Fruit fly (Drosophila melanogaster) whole organism, embryonic: Measurements from ENCODE around the gene CG10470.

Experiments used
- BtbVII ChIP-seq: fragments of 200-800 bp; sonication (Bioruptor generic); optimal IDR thresholded peaks from 3 replicates; lab custom pipeline; 2017; ENCODE audit warnings: missing biosample characterization, mild to moderate bottlenecking, missing genetic modification characterization
- CG10565 ChIP-seq: fragments of 200-800 bp; sonication (Bioruptor generic); optimal IDR thresholded peaks from 3 replicates; lab custom pipeline; 2016; ENCODE audit warnings: missing biosample characterization, mild to moderate bottlenecking, missing genetic modification characterization
- CG10654 ChIP-seq: fragments of 200-800 bp; sonication (Bioruptor generic); optimal IDR thresholded peaks from 2 replicates; lab custom pipeline; 2016; ENCODE audit warnings: missing biosample characterization, missing genetic modification characterization
- CG12071 ChIP-seq: fragments of 200-800 bp; sonication (Bioruptor generic); optimal IDR thresholded peaks from 3 replicates; lab custom pipeline; 2018; ENCODE audit warnings: missing biosample characterization, mild to moderate bottlenecking, missing genetic modification characterization
- CG12659 ChIP-seq: fragments of 200-800 bp; sonication (Bioruptor generic); optimal IDR thresholded peaks from 3 replicates; lab custom pipeline; 2017; ENCODE audit warnings: mild to moderate bottlenecking, missing biosample characterization, missing genetic modification reagents, missing genetic modification characterization
- CG13123 ChIP-seq: fragments of 200-800 bp; sonication (Bioruptor generic); optimal IDR thresholded peaks from 2 replicates; lab custom pipeline; 2016; ENCODE audit warnings: missing biosample characterization, missing genetic modification characterization
- CG15011 ChIP-seq: fragments of 200-800 bp; sonication (Bioruptor generic); optimal IDR thresholded peaks from 3 replicates; lab custom pipeline; 2018; ENCODE audit warnings: missing biosample characterization, mild to moderate bottlenecking, missing genetic modification characterization
- CG15514 ChIP-seq: fragments of 200-800 bp; sonication (Bioruptor generic); optimal IDR thresholded peaks from 3 replicates; lab custom pipeline; 2017; ENCODE audit warnings: missing biosample characterization, missing genetic modification characterization, mild to moderate bottlenecking, moderate library complexity, missing genetic modification reagents
- CG15601 ChIP-seq: fragments of 200-800 bp; sonication (Bioruptor generic); optimal IDR thresholded peaks from 3 replicates; lab custom pipeline; 2019; ENCODE audit warnings: missing biosample characterization, mild to moderate bottlenecking, missing genetic modification characterization, moderate library complexity
- CG1603 ChIP-seq: fragments of 200-800 bp; sonication (Bioruptor generic); optimal IDR thresholded peaks from 2 replicates; lab custom pipeline; 2019; ENCODE audit warnings: missing biosample characterization, mild to moderate bottlenecking, missing genetic modification characterization, moderate library complexity
- CG16863 ChIP-seq: fragments of 200-800 bp; sonication (Bioruptor generic); optimal IDR thresholded peaks from 3 replicates; lab custom pipeline; 2016; ENCODE audit warnings: missing biosample characterization, missing genetic modification characterization
- CG17186 ChIP-seq: fragments of 200-800 bp; sonication (Bioruptor generic); optimal IDR thresholded peaks from 3 replicates; lab custom pipeline; 2017; ENCODE audit warnings: missing biosample characterization, missing genetic modification reagents, missing genetic modification characterization
- CG17328 ChIP-seq: fragments of 200-800 bp; sonication (Bioruptor generic); IDR thresholded peaks from 2 replicates; pipeline ENCODE4 v1.3.6; 2022; ENCODE audit warnings: missing biosample characterization, missing genetic modification characterization
- CG17361 ChIP-seq: fragments of 200-800 bp; sonication (Bioruptor generic); IDR thresholded peaks from 3 replicates; pipeline ENCODE4 v1.3.6; 2022; ENCODE audit warnings: missing biosample characterization, missing genetic modification characterization
- CG17385 ChIP-seq: fragments of 200-800 bp; sonication (Bioruptor generic); optimal IDR thresholded peaks from 3 replicates; lab custom pipeline; 2018; ENCODE audit warnings: missing biosample characterization, mild to moderate bottlenecking, missing genetic modification characterization
- CG17568 ChIP-seq: fragments of 200-800 bp; sonication (Bioruptor generic); optimal IDR thresholded peaks from 2 replicates; lab custom pipeline; 2018; ENCODE audit warnings: missing biosample characterization, mild to moderate bottlenecking, missing genetic modification characterization, moderate library complexity
- CG1792 ChIP-seq: fragments of 200-800 bp; sonication (Bioruptor generic); optimal IDR thresholded peaks from 2 replicates; lab custom pipeline; 2016; ENCODE audit warnings: missing biosample characterization, missing genetic modification characterization
- CG2889 ChIP-seq: fragments of 200-800 bp; sonication (Bioruptor generic); IDR thresholded peaks from 3 replicates; pipeline ENCODE4 v1.3.6; 2022; ENCODE audit warnings: missing biosample characterization, missing genetic modification characterization
- CG6254 ChIP-seq: fragments of 200-800 bp; sonication (Bioruptor generic); optimal IDR thresholded peaks from 3 replicates; lab custom pipeline; 2017; ENCODE audit warnings: mild to moderate bottlenecking, missing biosample characterization, missing genetic modification reagents, missing genetic modification characterization
- CG6683 ChIP-seq: fragments of 200-800 bp; sonication (Bioruptor generic); optimal IDR thresholded peaks from 2 replicates; lab custom pipeline; 2017; ENCODE audit warnings: missing biosample characterization, mild to moderate bottlenecking, missing genetic modification characterization, missing genetic modification reagents
- CG6854 ChIP-seq: fragments of 200-800 bp; sonication (Bioruptor generic); optimal IDR thresholded peaks from 3 replicates; lab custom pipeline; 2017; ENCODE audit warnings: missing biosample characterization, mild to moderate bottlenecking, missing genetic modification characterization
- CG7271 ChIP-seq: fragments of 200-800 bp; sonication (Bioruptor generic); optimal IDR thresholded peaks from 2 replicates; lab custom pipeline; 2018; ENCODE audit warnings: missing biosample characterization, mild to moderate bottlenecking, missing genetic modification characterization, moderate library complexity
- D ChIP-seq, 2 experiments: fragments of 200-800 bp in 1 of 2; fragments of >200 bp in 1 of 2; sonication (Bioruptor generic) in 1 of 2; optimal IDR thresholded peaks; 2 replicates in 1 of 2; 3 replicates in 1 of 2; lab custom pipeline; 2017; ENCODE audit warnings: mild to moderate bottlenecking in 1 of 2, missing biosample characterization in 1 of 2, missing genetic modification characterization in 1 of 2, missing genetic modification reagents in 1 of 2
- Lhr ChIP-seq: fragments of 200-800 bp; sonication (Bioruptor generic); optimal IDR thresholded peaks from 3 replicates; lab custom pipeline; 2017; ENCODE audit warnings: mild to moderate bottlenecking, missing biosample characterization, missing genetic modification reagents, missing genetic modification characterization
- Mrtf ChIP-seq: fragments of 200-800 bp; sonication (Bioruptor generic); IDR thresholded peaks from 3 replicates; pipeline ENCODE4 v1.3.6; 2022; ENCODE audit warnings: missing biosample characterization, missing genetic modification characterization
- Neu2 ChIP-seq: fragments of 200-800 bp; sonication (Bioruptor generic); optimal IDR thresholded peaks from 3 replicates; lab custom pipeline; 2016; ENCODE audit warnings: missing biosample characterization, missing genetic modification characterization, borderline replicate concordance
- Ptx1 ChIP-seq: fragments of 200-800 bp; sonication (Bioruptor generic); IDR thresholded peaks from 2 replicates; pipeline ENCODE4 v1.3.6; 2022; ENCODE audit warnings: missing biosample characterization, missing genetic modification characterization
- Sry-δ ChIP-seq: fragments of 200-800 bp; sonication (Bioruptor generic); optimal IDR thresholded peaks from 2 replicates; lab custom pipeline; 2016; ENCODE audit warnings: missing biosample characterization, missing genetic modification characterization
- Tbp ChIP-seq: fragments of >200 bp; optimal IDR thresholded peaks from 2 replicates; lab custom pipeline; 2018; ENCODE audit warnings: missing biosample characterization, missing genetic modification characterization
- YL-1 ChIP-seq: fragments of 200-800 bp; sonication (Bioruptor generic); optimal IDR thresholded peaks from 3 replicates; lab custom pipeline; 2017; ENCODE audit warnings: missing biosample characterization, mild to moderate bottlenecking, missing genetic modification characterization
- ab ChIP-seq: fragments of 200-800 bp; sonication (Bioruptor generic); optimal IDR thresholded peaks from 2 replicates; lab custom pipeline; 2016; ENCODE audit warnings: missing biosample characterization, missing genetic modification characterization
- ara ChIP-seq: fragments of 200-800 bp; sonication (Bioruptor generic); IDR thresholded peaks from 2 replicates; pipeline ENCODE4 v1.3.6; 2022; ENCODE audit warnings: missing biosample characterization, missing genetic modification characterization
- ato ChIP-seq: fragments of 200-800 bp; sonication (Bioruptor generic); IDR thresholded peaks from 2 replicates; pipeline ENCODE4 v1.3.6; 2022; ENCODE audit warnings: missing biosample characterization, missing genetic modification characterization; ENCODE audit not compliant: partially characterized antibody
- da ChIP-seq: fragments of 200-800 bp; sonication (Bioruptor generic); optimal IDR thresholded peaks from 2 replicates; lab custom pipeline; 2016; ENCODE audit warnings: missing biosample characterization, missing genetic modification characterization
- lmd ChIP-seq: fragments of 200-800 bp; sonication (Bioruptor generic); IDR thresholded peaks from 2 replicates; pipeline ENCODE4 v1.3.6; 2022; ENCODE audit warnings: missing biosample characterization, missing genetic modification characterization
- nau ChIP-seq: fragments of 200-800 bp; sonication (Bioruptor generic); optimal IDR thresholded peaks from 3 replicates; lab custom pipeline; 2017; ENCODE audit warnings: missing biosample characterization, mild to moderate bottlenecking, missing genetic modification characterization, missing genetic modification reagents
- nmo ChIP-seq: fragments of 200-800 bp; sonication (Bioruptor generic); optimal IDR thresholded peaks from 2 replicates; lab custom pipeline; 2018; ENCODE audit warnings: missing biosample characterization, mild to moderate bottlenecking, missing genetic modification characterization, moderate library complexity
- oc ChIP-seq: fragments of 200-800 bp; sonication (Bioruptor generic); optimal IDR thresholded peaks from 2 replicates; lab custom pipeline; 2018; ENCODE audit warnings: missing biosample characterization, mild to moderate bottlenecking, missing genetic modification characterization, moderate library complexity
- odd ChIP-seq: fragments of 200-800 bp; sonication (Bioruptor generic); optimal IDR thresholded peaks from 2 replicates; lab custom pipeline; 2017; ENCODE audit warnings: missing biosample characterization, mild to moderate bottlenecking, missing genetic modification characterization
- org-1 ChIP-seq: fragments of 200-800 bp; sonication (Bioruptor generic); optimal IDR thresholded peaks from 2 replicates; lab custom pipeline; 2017; ENCODE audit warnings: missing biosample characterization, missing genetic modification characterization
- pzg ChIP-seq: fragments of 200-800 bp; sonication (Bioruptor generic); optimal IDR thresholded peaks from 3 replicates; lab custom pipeline; 2018; ENCODE audit warnings: missing biosample characterization, mild to moderate bottlenecking, missing genetic modification characterization, moderate library complexity
- salm ChIP-seq: fragments of 200-800 bp; sonication (Bioruptor generic); optimal IDR thresholded peaks from 2 replicates; lab custom pipeline; 2018; ENCODE audit warnings: missing biosample characterization, mild to moderate bottlenecking, missing genetic modification characterization
- sc ChIP-seq, 3 experiments: fragments of >200 bp in 2 of 3; fragments of 200-800 bp in 1 of 3; sonication (Bioruptor generic) in 1 of 3; optimal IDR thresholded peaks; 2 replicates in 2 of 3; 3 replicates in 1 of 3; lab custom pipeline; 2017; ENCODE audit warnings: mild to moderate bottlenecking in 1 of 3, missing biosample characterization in 1 of 3, missing genetic modification characterization in 1 of 3, missing genetic modification reagents in 1 of 3
- sens ChIP-seq: fragments of 200-800 bp; sonication (Bioruptor generic); peaks from one replicate; lab custom pipeline; 2016; ENCODE audit warnings: missing biosample characterization, missing genetic modification characterization
- sens-2 ChIP-seq: fragments of 200-800 bp; sonication (Bioruptor generic); IDR thresholded peaks from 2 replicates; pipeline ENCODE4 v1.3.6; 2022; ENCODE audit warnings: missing biosample characterization, missing genetic modification characterization
- tgo ChIP-seq: fragments of 200-800 bp; sonication (Bioruptor generic); IDR thresholded peaks from 3 replicates; pipeline ENCODE4 v1.3.6; 2022; ENCODE audit warnings: missing biosample characterization, missing genetic modification characterization
- tx ChIP-seq: fragments of 200-800 bp; sonication (Bioruptor generic); optimal IDR thresholded peaks from 2 replicates; lab custom pipeline; 2016; ENCODE audit warnings: missing biosample characterization, missing genetic modification characterization

The CG10470 gene

DNA sequence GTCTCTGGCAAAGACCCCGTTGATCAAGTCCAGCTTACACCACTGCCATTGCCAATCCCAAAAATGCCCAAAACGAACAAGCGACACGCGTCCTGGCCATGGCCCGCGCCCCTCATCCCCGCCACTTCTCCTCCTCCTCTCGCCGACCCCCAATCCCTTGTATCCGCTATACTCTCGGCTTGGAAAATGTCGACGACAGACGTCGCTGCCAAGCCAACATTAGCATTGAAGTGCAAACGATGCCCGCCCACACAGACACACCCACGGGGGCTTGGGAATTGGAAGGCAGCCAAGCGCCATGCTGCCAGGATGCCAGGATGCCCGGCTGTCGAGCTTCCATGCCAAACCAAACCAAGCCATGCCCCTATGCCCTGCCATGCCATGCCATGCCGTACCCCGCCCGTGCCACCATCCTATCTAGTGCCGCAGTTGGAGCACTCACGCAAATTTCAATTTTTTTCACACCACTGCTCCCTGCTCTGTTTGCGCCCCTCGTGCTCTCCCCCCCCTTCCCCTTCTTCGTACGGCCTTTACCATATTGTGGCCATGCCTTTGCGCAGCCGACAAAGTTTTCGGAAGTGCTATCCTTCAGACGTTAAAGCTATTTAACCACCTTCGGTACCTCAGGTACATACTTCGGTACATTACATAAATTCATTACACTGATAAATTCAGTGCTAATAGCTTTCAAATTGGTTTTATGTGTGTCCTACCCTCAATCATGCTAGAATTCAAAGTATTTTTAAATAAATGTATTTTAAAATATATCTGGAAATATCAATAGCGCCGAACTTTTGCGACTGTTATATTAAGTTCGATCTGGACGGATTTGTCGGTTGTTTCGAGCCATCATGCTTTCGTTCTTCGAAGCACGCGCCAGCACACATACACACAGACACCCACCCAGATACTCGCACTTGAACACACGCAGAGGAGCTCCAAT, 27.3 kb upstream of the CG10470 start (continued):
- TF ChIP-seq salm (peak; percentile 57), CG16863 (GFP tag; lab: Kevin White, UChicago) (peak; percentile 28), CG6254 (peak; percentile 49), org-1 (peak; percentile 84), CG17361 (GFP tag; lab: Robert Waterston, UW) (peak; percentile 88), CG15601 (tag; lab: Kevin White, UChicago) (peak; percentile 84), CG15514 (peak; percentile 43), CG17328 (GFP tag; lab: Robert Waterston, UW) (peak; percentile 70), CG6854 (GFP tag; lab: Kevin White, UChicago) (peak; percentile 73), CG17568 (GFP tag; lab: Kevin White, UChicago) (peak; percentile 67), CG6683 (GFP tag; lab: Kevin White, UChicago) (peak; percentile 63), sens-2 (GFP tag; lab: Robert Waterston, UW) (peak; percentile 22; the same call in 1 of the 2 replicates), CG17385 (GFP tag; lab: Kevin White, UChicago) (peak; percentile 83), CG2889 (GFP tag; lab: Robert Waterston, UW) (peak; percentile 38; the same call in 1 of the 3 replicates), CG12071 (GFP tag; lab: Kevin White, UChicago) (peak; percentile 56), Mrtf (GFP tag; lab: Robert Waterston, UW) (0 out of 3 replicates have a peak, but pooled peaks have one; percentile 26), da (GFP tag; lab: Kevin White, UChicago) (no peak), CG13123 (GFP tag; lab: Kevin White, UChicago) (peak; percentile 13), sc (optimal IDR thresholded peaks at IDR 0.05; lab: Kevin White, UChicago) (no peak), sc (GFP tag; optimal IDR thresholded peaks at IDR 0.05; lab: Kevin White, UChicago) (peak; percentile 80), odd (GFP tag; lab: Kevin White, UChicago) (peak; percentile 81), CG10654 (GFP tag; lab: Kevin White, UChicago) (peak; percentile 39), CG10565 (GFP tag; lab: Kevin White, UChicago) (no peak), CG15011 (GFP tag; lab: Kevin White, UChicago) (peak; percentile 67), Tbp (GFP tag; lab: Kevin White, UChicago) (no peak), CG17186 (GFP tag; lab: Kevin White, UChicago) (no peak), lmd (GFP tag; lab: Robert Waterston, UW) (peak; percentile 76), nmo (peak; percentile 87), YL-1 (GFP tag; lab: Kevin White, UChicago) (peak; percentile 8), Ptx1 (GFP tag; lab: Robert Waterston, UW) (peak; percentile 86), tgo (GFP tag; lab: Robert Waterston, UW) (peak; percentile 86), nau (GFP tag; lab: Kevin White, UChicago) (peak; percentile 67), CG12659 (GFP tag; lab: Kevin White, UChicago) (peak; percentile 85), D (optimal IDR thresholded peaks at IDR 0.05; lab: Kevin White, UChicago) (no peak), D (GFP tag; optimal IDR thresholded peaks at IDR 0.05; lab: Kevin White, UChicago) (peak; percentile 68), tx (GFP tag; lab: Kevin White, UChicago) (no peak), ara (GFP tag; lab: Robert Waterston, UW) (peak; percentile 49; the same call in 1 of the 2 replicates), sens (GFP tag; lab: Kevin White, UChicago) (peak; percentile 95), CG1603 (peak; percentile 53), Neu2 (GFP tag; lab: Kevin White, UChicago) (no peak), Lhr (peak; percentile 36), oc (tag; lab: Kevin White, UChicago) (peak; percentile 52), pzg (GFP tag; lab: Kevin White, UChicago) (no peak), CG7271 (no peak), ab (no peak), CG1792 (GFP tag; lab: Kevin White, UChicago) (no peak), BtbVII (GFP tag; lab: Kevin White, UChicago) (peak; percentile 77), Sry-δ (no peak), ato (GFP tag; lab: Robert Waterston, UW) (no peak)
